Fruit fly (Drosophila melanogaster) S2 (cell line): ENCODE results near the gene Uba2.

Experiments used
- CG8478 ChIP-seq: fragments of >200 bp; optimal IDR thresholded peaks from 2 replicates; lab custom pipeline; 2018
- CTCF ChIP-seq, 2 experiments: fragments of >200 bp; optimal IDR thresholded peaks; 2 replicates each; lab custom pipeline; 2018

DNA sequence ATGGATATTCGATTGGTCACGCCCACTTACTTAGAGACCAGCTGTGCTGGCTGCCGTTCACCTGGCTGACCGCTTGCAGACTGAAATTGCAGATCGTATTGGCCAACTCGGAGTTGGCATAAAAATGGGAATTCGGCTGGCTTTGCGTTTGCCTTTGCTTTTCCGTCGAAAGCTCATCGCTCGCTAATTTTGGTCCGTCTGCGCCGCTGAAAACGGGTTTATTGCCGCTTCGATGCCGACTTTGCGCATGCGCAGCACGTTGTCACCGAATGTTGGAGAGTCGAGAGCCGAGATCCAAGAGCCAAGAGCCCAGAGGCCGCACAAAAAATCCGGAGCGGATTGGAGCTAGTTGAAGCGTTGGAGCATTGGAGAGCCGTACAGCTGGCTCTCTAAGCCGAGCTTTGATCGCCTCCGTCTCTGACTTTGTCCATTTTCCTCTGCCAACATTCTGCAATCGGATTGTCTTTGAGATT lies 24.1 kb upstream of the Uba2 start, which contains the start of gene CG13676:
- no peak for TF ChIP-seq CG8478 (lab: Kevin White, UChicago)
- TF ChIP-seq CTCF (optimal IDR thresholded peaks at IDR 0.05; lab: Kevin White, UChicago), result no peak
